Worm (Caenorhabditis elegans) whole organism, L4/young adult: ENCODE results near the gene nucb-1.

Source experiments
- dao-5 ChIP-seq: sonication (generic microtip); optimal IDR thresholded peaks from 2 replicates; lab custom pipeline; 2016; ENCODE audit warnings: missing genotype, missing genetic modification characterization, moderate library complexity, missing compliant biosample characterization
- him-1 ChIP-seq: sonication (generic microtip); optimal IDR thresholded peaks from 2 replicates; lab custom pipeline; 2016; ENCODE audit warnings: missing genotype, missing genetic modification reagents, missing genetic modification characterization, missing compliant biosample characterization

DNA sequence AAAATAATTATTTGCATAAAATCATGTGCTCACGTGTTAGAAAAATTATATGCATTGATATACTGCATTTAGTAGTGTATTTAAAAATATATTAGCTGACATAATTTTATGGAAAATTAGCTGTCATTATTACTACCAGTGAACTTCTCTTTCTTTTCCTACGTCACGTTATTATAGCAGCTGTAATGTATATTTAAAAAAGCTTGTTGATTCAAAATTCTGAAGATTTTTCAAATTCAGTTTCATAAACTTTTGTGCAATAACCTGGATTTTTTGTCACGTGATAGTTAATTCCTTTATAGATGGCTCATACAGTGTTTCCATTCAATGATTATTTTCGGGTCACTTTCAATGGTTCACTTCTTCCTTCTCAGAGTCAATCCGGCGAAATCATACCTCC is 15.0 kb downstream of the nucb-1 start, which contains the start of gene F44A6.3:
- TF ChIP-seq him-1 (tag; lab: Kevin White, UChicago): no peak
- TF ChIP-seq dao-5 (tag; lab: Kevin White, UChicago): no peak
